Worm (Caenorhabditis elegans) whole organism, late embryonic: ENCODE measurements around the gene C33D9.8.

ENCODE experiments used
- K02D7.2 ChIP-seq: sonication (generic microtip); optimal IDR thresholded peaks from 2 replicates; lab custom pipeline; 2017; ENCODE audit warnings: mild to moderate bottlenecking, missing genetic modification characterization, missing compliant biosample characterization
- ceh-19 ChIP-seq: fragments of 200-800 bp; sonication (Bioruptor generic); optimal IDR thresholded peaks from 2 replicates; lab custom pipeline; 2018; ENCODE audit warnings: mild to moderate bottlenecking, missing genetic modification characterization, missing compliant biosample characterization
- elt-2 ChIP-seq: sonication (generic microtip); optimal IDR thresholded peaks from 2 replicates; lab custom pipeline; 2016; ENCODE audit warnings: missing genetic modification reagents, missing genetic modification characterization, missing compliant biosample characterization
- fkh-10 ChIP-seq: fragments of 150-350 bp; optimal IDR thresholded peaks from 2 replicates; lab custom pipeline; 2014; ENCODE audit warnings: missing biosample characterization, missing genetic modification reagents, missing genetic modification characterization
- hlh-15 ChIP-seq: sonication (generic microtip); optimal IDR thresholded peaks from 2 replicates; lab custom pipeline; 2016; ENCODE audit warnings: missing genetic modification characterization, missing compliant biosample characterization
- lin-11 ChIP-seq: fragments of 200-800 bp; sonication (Bioruptor generic); optimal IDR thresholded peaks from 2 replicates; lab custom pipeline; 2018; ENCODE audit warnings: mild to moderate bottlenecking, missing genetic modification characterization, missing compliant biosample characterization
- pros-1 ChIP-seq: fragments of 150-350 bp; optimal IDR thresholded peaks from 2 replicates; lab custom pipeline; 2014; ENCODE audit warnings: missing biosample characterization, missing genetic modification reagents, missing genetic modification characterization
- unc-86 ChIP-seq: sonication (generic microtip); optimal IDR thresholded peaks from 2 replicates; lab custom pipeline; 2016; ENCODE audit warnings: missing genetic modification characterization, missing compliant biosample characterization

DNA sequence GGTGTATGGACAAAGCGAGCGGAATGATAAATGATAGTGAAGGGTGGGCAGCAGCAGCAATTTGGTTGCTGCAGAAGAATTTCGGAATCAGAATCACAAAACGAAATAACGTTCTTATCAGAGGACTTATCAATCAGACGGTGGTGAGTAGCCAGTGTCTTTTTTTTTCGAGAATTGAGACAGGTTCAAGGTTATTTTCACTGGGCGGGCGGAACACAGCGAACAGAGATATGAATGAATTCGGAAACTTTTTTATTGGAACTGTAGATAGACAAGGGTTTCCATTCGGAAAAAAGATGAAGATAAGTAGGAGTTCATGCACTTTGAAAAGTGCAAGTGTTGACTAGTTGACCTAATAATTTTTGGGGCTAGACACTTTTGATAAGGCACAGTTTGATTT is 6.7 kb upstream of the C33D9.8 start:
- TF ChIP-seq fkh-10 (GFP tag; lab: Kevin White, UChicago) (no peak), lin-11 (no peak), unc-86 (no peak), K02D7.2 (tag; lab: Kevin White, UChicago) (no peak), ceh-19 (GFP tag; lab: Kevin White, UChicago) (no peak), pros-1 (no peak), elt-2 (tag; lab: Kevin White, UChicago) (no peak), hlh-15 (no peak)
